In genomic region chrX:17667288-17667687, ce11 we compare ENCODE assay signal across 6 worm cellular contexts.
TF ChIP-seq lines count a peak whose summit lies in the region.

No protein-coding gene starts in this region.

TF ChIP-seq in whole organism, L1 larva, 84 proteins besides CTCF, POLR2A, EP300 and RAD21:
- TF ChIP-seq pax-3 (tag; optimal IDR thresholded peaks at IDR 0.05; lab: Kevin White, UChicago) (no peak), jun-1 (tag; optimal IDR thresholded peaks at IDR 0.05; lab: Kevin White, UChicago) (no peak), efl-3 (GFP tag; optimal IDR thresholded peaks at IDR 0.05; lab: Kevin White, UChicago) (no peak), hlh-17 (GFP tag; optimal IDR thresholded peaks at IDR 0.05; lab: Kevin White, UChicago; ENCODE audit: borderline replicate concordance) (no peak), rnt-1 (tag; optimal IDR thresholded peaks at IDR 0.05; lab: Kevin White, UChicago) (peak; percentile 60), lin-14 (GFP tag; optimal IDR thresholded peaks at IDR 0.05; lab: Kevin White, UChicago) (peak; percentile 73), nhr-237 (tag; optimal IDR thresholded peaks at IDR 0.05; lab: Kevin White, UChicago) (no peak), nhr-20 (tag; optimal IDR thresholded peaks at IDR 0.05; lab: Kevin White, UChicago) (peak; percentile 22), unc-130 (tag; optimal IDR thresholded peaks at IDR 0.05; lab: Kevin White, UChicago) (peak; percentile 7), nhr-19 (GFP tag; conservative IDR thresholded peaks at IDR 0.05; lab: Robert Waterston, UW) (peak; percentile 35), pag-3 (tag; optimal IDR thresholded peaks at IDR 0.05; lab: Kevin White, UChicago; ENCODE audit: borderline replicate concordance, insufficient read depth) (peak; percentile 87), nhr-71 (tag; optimal IDR thresholded peaks at IDR 0.05; lab: Kevin White, UChicago) (peak; percentile 69), snu-23 (GFP tag; optimal IDR thresholded peaks at IDR 0.05; lab: Kevin White, UChicago) (peak; percentile 21), aly-2 (tag; optimal IDR thresholded peaks at IDR 0.05; lab: Kevin White, UChicago) (no peak)

TF ChIP-seq in whole organism, L2 larva, 48 proteins besides CTCF, POLR2A, EP300 and RAD21 (continues in another document):
- TF ChIP-seq elt-1 (tag; optimal IDR thresholded peaks at IDR 0.05; lab: Kevin White, UChicago) (no peak), nhr-6 (tag; optimal IDR thresholded peaks at IDR 0.05; lab: Kevin White, UChicago) (no peak), sem-4 (tag; optimal IDR thresholded peaks at IDR 0.05; lab: Kevin White, UChicago) (no peak), skn-1 (tag; optimal IDR thresholded peaks at IDR 0.05; lab: Kevin White, UChicago) (no peak), nhr-237 (tag; optimal IDR thresholded peaks at IDR 0.05; lab: Kevin White, UChicago) (no peak), snpc-4 (tag; optimal IDR thresholded peaks at IDR 0.05; lab: Kevin White, UChicago) (no peak), elt-3 (tag; optimal IDR thresholded peaks at IDR 0.05; lab: Kevin White, UChicago) (no peak), R02D3.7 (tag; optimal IDR thresholded peaks at IDR 0.05; lab: Kevin White, UChicago) (no peak), egl-27 (tag; optimal IDR thresholded peaks at IDR 0.05; lab: Kevin White, UChicago) (no peak), lin-39 (tag; optimal IDR thresholded peaks at IDR 0.05; lab: Kevin White, UChicago) (no peak), nhr-23 (tag; optimal IDR thresholded peaks at IDR 0.05; lab: Kevin White, UChicago) (no peak), lsy-2 (tag; optimal IDR thresholded peaks at IDR 0.05; lab: Kevin White, UChicago) (no peak), Y55F3AM.14 (GFP tag; optimal IDR thresholded peaks at IDR 0.05; lab: Kevin White, UChicago) (no peak), aly-2 (tag; optimal IDR thresholded peaks at IDR 0.05; lab: Kevin White, UChicago) (no peak), ztf-11 (tag; optimal IDR thresholded peaks at IDR 0.05; lab: Kevin White, UChicago) (no peak), sma-3 (GFP tag; optimal IDR thresholded peaks at IDR 0.05; lab: Kevin White, UChicago) (no peak), ceh-82 (tag; optimal IDR thresholded peaks at IDR 0.05; lab: Kevin White, UChicago) (no peak)

TF ChIP-seq in whole organism, L3 larva, 47 proteins besides CTCF, POLR2A, EP300 and RAD21:
- TF ChIP-seq nfya-1 (tag; optimal IDR thresholded peaks at IDR 0.05; lab: Kevin White, UChicago; ENCODE audit: insufficient read depth) (peak; percentile 39), ztf-11 (tag; optimal IDR thresholded peaks at IDR 0.05; lab: Kevin White, UChicago) (no peak), lin-39 (tag; optimal IDR thresholded peaks at IDR 0.05; lab: Kevin White, UChicago) (peak; percentile 8)

TF ChIP-seq in whole organism, L4 larva, 104 proteins besides CTCF, POLR2A, EP300 and RAD21:
- TF ChIP-seq unc-62 (GFP tag; optimal IDR thresholded peaks at IDR 0.05 in 1 of 2; lab: Kevin White, UChicago) = peak in 1 of 2 experiments; percentile 75
- no peak for TF ChIP-seq unc-62 (tag; optimal IDR thresholded peaks at IDR 0.05; lab: Kevin White, UChicago)
- peak; percentile 63 for TF ChIP-seq hlh-11 (tag; optimal IDR thresholded peaks at IDR 0.05; lab: Kevin White, UChicago)
- peak; percentile 77 for TF ChIP-seq aha-1 (tag; lab: Kevin White, UChicago)
- TF ChIP-seq D1046.2 (GFP tag; IDR thresholded peaks at IDR 0.05; lab: Robert Waterston, UW) = no peak
- no peak for TF ChIP-seq nhr-48 (tag; optimal IDR thresholded peaks at IDR 0.05; lab: Kevin White, UChicago)
- peak; percentile 16 for TF ChIP-seq nhr-11 (tag; optimal IDR thresholded peaks at IDR 0.05; lab: Kevin White, UChicago)
- peak in 1 of 2 experiments; percentile 46 for TF ChIP-seq daf-16 (GFP tag; optimal IDR thresholded peaks at IDR 0.05; lab: Kevin White, UChicago)
- TF ChIP-seq daf-16 (tag; optimal IDR thresholded peaks at IDR 0.05; lab: Kevin White, UChicago) = no peak
- TF ChIP-seq ztf-11 (tag; optimal IDR thresholded peaks at IDR 0.05; lab: Kevin White, UChicago) = no peak
- TF ChIP-seq F10B5.3 (tag; optimal IDR thresholded peaks at IDR 0.05; lab: Kevin White, UChicago) = no peak

TF ChIP-seq in whole organism, late embryonic, 69 proteins besides CTCF, POLR2A, EP300 and RAD21:
- peak; percentile 23 for TF ChIP-seq nfya-1 (tag; optimal IDR thresholded peaks at IDR 0.05; lab: Kevin White, UChicago)
- peak; percentile 1 for TF ChIP-seq ceh-34 (tag; optimal IDR thresholded peaks at IDR 0.05; lab: Kevin White, UChicago)
- TF ChIP-seq gmeb-2 (tag; optimal IDR thresholded peaks at IDR 0.05; lab: Kevin White, UChicago) = no peak
- peak; percentile 23 for TF ChIP-seq unc-55 (GFP tag; optimal IDR thresholded peaks at IDR 0.05; lab: Kevin White, UChicago)
- peak; percentile 71 for TF ChIP-seq ceh-18 (tag; optimal IDR thresholded peaks at IDR 0.05; lab: Kevin White, UChicago)
- TF ChIP-seq ref-2 (tag; optimal IDR thresholded peaks at IDR 0.05; lab: Kevin White, UChicago) = peak; percentile 8
- no peak for TF ChIP-seq C08G9.2 (tag; optimal IDR thresholded peaks at IDR 0.05; lab: Kevin White, UChicago)

TF ChIP-seq in whole organism, mixed stage, embryonic, 35 proteins besides CTCF, POLR2A, EP300 and RAD21:
- TF ChIP-seq lin-32 (GFP tag; optimal IDR thresholded peaks at IDR 0.05; lab: Kevin White, UChicago) = no peak
- peak; percentile 69 for TF ChIP-seq unc-120 (tag; optimal IDR thresholded peaks at IDR 0.05; lab: Kevin White, UChicago; ENCODE audit: poor library complexity, severe bottlenecking)
- TF ChIP-seq hlh-1 (tag; optimal IDR thresholded peaks at IDR 0.05; lab: Kevin White, UChicago) = peak; percentile 68
- TF ChIP-seq unc-62 (GFP tag; optimal IDR thresholded peaks at IDR 0.05; lab: Kevin White, UChicago) = peak; percentile 60
TF ChIP-seq in whole organism, mixed stage, embryonic: peak in this region for 3.

Comparison
In these comparisons a context has a peak if more than half of its experiments do, and no peak if none do; other contexts are left out.
1. Of the 29 proteins assayed by ChIP-seq in both whole organism, L4 larva and whole organism, L1 larva: peak only in whole organism, L4 larva: aha-1 and nhr-11; only in whole organism, L1 larva: unc-130; in both: none; in neither: 25; mixed calls (peak in some experiments, not most) for 1.